Fruit fly (Drosophila melanogaster) whole organism, embryonic: ENCODE results near the gene CG42299.
A peak's percentile ranks its signal among the peaks of the same experiment; 100 is the strongest.

Experiments
- Atf3 ChIP-seq: fragments of 200-800 bp; sonication (Bioruptor generic); optimal IDR thresholded peaks from 3 replicates; lab custom pipeline; 2016; ENCODE audit warnings: missing biosample characterization, missing genetic modification characterization
- CG12659 ChIP-seq: fragments of 200-800 bp; sonication (Bioruptor generic); optimal IDR thresholded peaks from 3 replicates; lab custom pipeline; 2017; ENCODE audit warnings: mild to moderate bottlenecking, missing biosample characterization, missing genetic modification reagents, missing genetic modification characterization
- CG1647 ChIP-seq: fragments of 200-800 bp; sonication (Bioruptor generic); optimal IDR thresholded peaks from 3 replicates; lab custom pipeline; 2016; ENCODE audit warnings: missing biosample characterization, missing genetic modification characterization
- CG16813 ChIP-seq: fragments of 200-800 bp; sonication (Bioruptor generic); IDR thresholded peaks from 3 replicates; pipeline ENCODE4 v1.3.6; 2022; ENCODE audit warnings: missing biosample characterization, missing genetic modification characterization; ENCODE audit not compliant: partially characterized antibody
- CG17829 ChIP-seq: fragments of 200-800 bp; optimal IDR thresholded peaks from 2 replicates; lab custom pipeline; 2019; ENCODE audit warnings: missing biosample characterization, mild to moderate bottlenecking, missing genetic modification characterization, moderate library complexity
- CG31441 ChIP-seq: fragments of 200-800 bp; sonication (Bioruptor generic); IDR thresholded peaks from 2 replicates; pipeline ENCODE4 v1.3.6; 2022; ENCODE audit warnings: missing biosample characterization, missing genetic modification characterization
- CG34422 ChIP-seq: fragments of 200-800 bp; sonication (Bioruptor generic); IDR thresholded peaks from 3 replicates; pipeline ENCODE4 v1.3.6; 2022; ENCODE audit warnings: missing biosample characterization, missing genetic modification characterization
- CG42726 ChIP-seq: fragments of 200-800 bp; sonication (Bioruptor generic); IDR thresholded peaks from 2 replicates; pipeline ENCODE4 v1.3.6; 2022; ENCODE audit warnings: missing biosample characterization, missing genetic modification characterization; ENCODE audit not compliant: partially characterized antibody
- CG6254 ChIP-seq: fragments of 200-800 bp; sonication (Bioruptor generic); optimal IDR thresholded peaks from 3 replicates; lab custom pipeline; 2017; ENCODE audit warnings: mild to moderate bottlenecking, missing biosample characterization, missing genetic modification reagents, missing genetic modification characterization
- CG6689 ChIP-seq: fragments of 200-800 bp; sonication (Bioruptor generic); IDR thresholded peaks from 2 replicates; pipeline ENCODE4 v1.3.6; 2022; ENCODE audit warnings: missing biosample characterization, missing genetic modification characterization
- CG6765 ChIP-seq: fragments of 200-800 bp; sonication (Bioruptor generic); optimal IDR thresholded peaks from 3 replicates; lab custom pipeline; 2017; ENCODE audit warnings: missing biosample characterization, mild to moderate bottlenecking, missing genetic modification characterization
- CG6791 ChIP-seq: fragments of 200-800 bp; sonication (Bioruptor generic); IDR thresholded peaks from 3 replicates; pipeline ENCODE4 v1.3.6; 2022; ENCODE audit warnings: missing biosample characterization, missing genetic modification characterization; ENCODE audit not compliant: partially characterized antibody
- CG9817 ChIP-seq: fragments of 200-800 bp; sonication (Bioruptor generic); optimal IDR thresholded peaks from 2 replicates; lab custom pipeline; 2018; ENCODE audit warnings: missing biosample characterization, mild to moderate bottlenecking, missing genetic modification characterization, moderate library complexity
- Dek ChIP-seq: fragments of 200-800 bp; sonication (Bioruptor generic); optimal IDR thresholded peaks from 3 replicates; lab custom pipeline; 2019; ENCODE audit warnings: missing biosample characterization, mild to moderate bottlenecking, missing genetic modification characterization, moderate library complexity
- Dfd ChIP-seq, 2 experiments: fragments of >200 bp; optimal IDR thresholded peaks; 2 replicates each; lab custom pipeline; 2017; ENCODE audit warnings: missing biosample characterization in 2 of 2, missing genetic modification characterization in 2 of 2
- Dll ChIP-seq: fragments of 200-800 bp; sonication (Bioruptor generic); IDR thresholded peaks from 4 replicates; pipeline ENCODE4 v1.3.6; 2022; ENCODE audit warnings: missing biosample characterization, missing genetic modification characterization; ENCODE audit not compliant: partially characterized antibody
- GATAe ChIP-seq: fragments of 200-800 bp; sonication (Bioruptor generic); conservative IDR thresholded peaks from 2 replicates; pipeline ENCODE4 v1.3.6; 2022; ENCODE audit warnings: missing biosample characterization, missing genetic modification characterization
- H15 ChIP-seq: fragments of 200-800 bp; sonication (Bioruptor generic); IDR thresholded peaks from 3 replicates; pipeline ENCODE4 v1.3.6; 2022; ENCODE audit warnings: missing biosample characterization, missing genetic modification characterization
- HLH4C ChIP-seq: fragments of 200-800 bp; sonication (Bioruptor generic); IDR thresholded peaks from 3 replicates; pipeline ENCODE4 v1.3.6; 2022; ENCODE audit warnings: missing biosample characterization, missing genetic modification characterization; ENCODE audit not compliant: partially characterized antibody
- HmgZ ChIP-seq: fragments of 200-800 bp; sonication (Bioruptor generic); optimal IDR thresholded peaks from 2 replicates; lab custom pipeline; 2018; ENCODE audit warnings: missing biosample characterization, mild to moderate bottlenecking, missing genetic modification characterization
- Lpt ChIP-seq: fragments of >200 bp; optimal IDR thresholded peaks from 2 replicates; lab custom pipeline; 2018; ENCODE audit warnings: missing biosample characterization, missing genetic modification characterization
- Med ChIP-seq: fragments of 200-800 bp; sonication (Bioruptor generic); peaks from one replicate; lab custom pipeline; 2016; ENCODE audit warnings: missing biosample characterization, missing genetic modification characterization, mild to moderate bottlenecking, inconsistent platforms, moderate library complexity
- Mes4 ChIP-seq: fragments of 200-800 bp; sonication (Bioruptor generic); optimal IDR thresholded peaks from 2 replicates; lab custom pipeline; 2016; ENCODE audit warnings: missing biosample characterization, missing genetic modification characterization
- Mrtf ChIP-seq: fragments of 200-800 bp; sonication (Bioruptor generic); IDR thresholded peaks from 3 replicates; pipeline ENCODE4 v1.3.6; 2022; ENCODE audit warnings: missing biosample characterization, missing genetic modification characterization
- Opbp ChIP-seq: fragments of 200-800 bp; sonication (Bioruptor generic); IDR thresholded peaks from 3 replicates; pipeline ENCODE4 v1.3.6; 2022; ENCODE audit warnings: missing biosample characterization, missing genetic modification characterization; ENCODE audit not compliant: partially characterized antibody
- Taf1 ChIP-seq: fragments of 200-800 bp; sonication (Bioruptor generic); IDR thresholded peaks from 2 replicates; pipeline ENCODE4 v1.3.6; 2022; ENCODE audit warnings: missing biosample characterization, missing genetic modification characterization
- al ChIP-seq: fragments of 200-800 bp; sonication (Bioruptor generic); IDR thresholded peaks from 2 replicates; pipeline ENCODE4 v1.3.6; 2022; ENCODE audit warnings: missing biosample characterization, missing genetic modification characterization
- amos ChIP-seq: fragments of 200-800 bp; sonication (Bioruptor generic); IDR thresholded peaks from 2 replicates; pipeline ENCODE4 v1.3.6; 2022; ENCODE audit warnings: missing biosample characterization, missing genetic modification characterization; ENCODE audit not compliant: partially characterized antibody
- az2 ChIP-seq: fragments of 200-800 bp; sonication (Bioruptor generic); optimal IDR thresholded peaks from 3 replicates; lab custom pipeline; 2016; ENCODE audit warnings: missing biosample characterization, missing genetic modification characterization
- crp ChIP-seq, 2 experiments: fragments of 200-800 bp; sonication (Bioruptor generic); optimal IDR thresholded peaks; 2 replicates in 1 of 2; 3 replicates in 1 of 2; lab custom pipeline; 2017; ENCODE audit warnings: missing biosample characterization in 2 of 2, missing genetic modification characterization in 2 of 2, mild to moderate bottlenecking in 1 of 2, moderate library complexity in 1 of 2
- cwo ChIP-seq: fragments of 200-800 bp; sonication (Bioruptor generic); optimal IDR thresholded peaks from 3 replicates; lab custom pipeline; 2017; ENCODE audit warnings: missing biosample characterization, missing genetic modification characterization, mild to moderate bottlenecking, moderate library complexity, missing genetic modification reagents
- danr ChIP-seq: fragments of 200-800 bp; sonication (Bioruptor generic); IDR thresholded peaks from 2 replicates; pipeline ENCODE4 v1.3.6; 2022; ENCODE audit warnings: missing biosample characterization, missing genetic modification characterization
- dmrt99B ChIP-seq: fragments of 200-800 bp; sonication (Bioruptor generic); optimal IDR thresholded peaks from 2 replicates; lab custom pipeline; 2018; ENCODE audit warnings: missing biosample characterization, mild to moderate bottlenecking, missing genetic modification characterization, moderate library complexity
- dpn ChIP-seq, 2 experiments: fragments of 200-800 bp; sonication (Bioruptor generic); optimal IDR thresholded peaks; 3 replicates each; lab custom pipeline; 2016; ENCODE audit warnings: missing biosample characterization in 2 of 2, missing genetic modification characterization in 2 of 2
- esg ChIP-seq: fragments of 200-800 bp; sonication (Bioruptor generic); conservative IDR thresholded peaks from 2 replicates; pipeline ENCODE4 v1.3.6; 2022; ENCODE audit warnings: missing biosample characterization, missing genetic modification characterization
- fu2 ChIP-seq: fragments of 200-800 bp; sonication (Bioruptor generic); optimal IDR thresholded peaks from 2 replicates; lab custom pipeline; 2016; ENCODE audit warnings: missing biosample characterization, missing genetic modification characterization
- gce ChIP-seq: fragments of 200-800 bp; sonication (Bioruptor generic); IDR thresholded peaks from 3 replicates; pipeline ENCODE4 v1.3.6; 2022; ENCODE audit warnings: missing biosample characterization, missing genetic modification characterization
- gem ChIP-seq: fragments of 200-800 bp; sonication (Bioruptor generic); optimal IDR thresholded peaks from 2 replicates; lab custom pipeline; 2019; ENCODE audit warnings: missing biosample characterization, mild to moderate bottlenecking, missing genetic modification characterization, moderate library complexity
- hb ChIP-seq: fragments of 200-800 bp; sonication (Bioruptor generic); IDR thresholded peaks from 3 replicates; pipeline ENCODE4 v1.3.6; 2022; ENCODE audit warnings: missing biosample characterization, missing genetic modification characterization; ENCODE audit not compliant: partially characterized antibody
- maf-S ChIP-seq: fragments of 200-800 bp; sonication (Bioruptor generic); optimal IDR thresholded peaks from 2 replicates; lab custom pipeline; 2016; ENCODE audit warnings: missing biosample characterization, missing genetic modification characterization
- nerfin-1 ChIP-seq: fragments of 200-800 bp; sonication (Bioruptor generic); optimal IDR thresholded peaks from 3 replicates; lab custom pipeline; 2019; ENCODE audit warnings: missing biosample characterization, mild to moderate bottlenecking, missing genetic modification characterization, moderate library complexity
- pita ChIP-seq: fragments of 200-800 bp; sonication (Bioruptor generic); optimal IDR thresholded peaks from 2 replicates; lab custom pipeline; 2017; ENCODE audit warnings: missing biosample characterization, mild to moderate bottlenecking, missing genetic modification characterization
- run ChIP-seq: fragments of 200-800 bp; sonication (Bioruptor generic); optimal IDR thresholded peaks from 3 replicates; lab custom pipeline; 2018; ENCODE audit warnings: missing biosample characterization, mild to moderate bottlenecking, missing genetic modification characterization
- sc ChIP-seq, 3 experiments: fragments of >200 bp in 2 of 3; fragments of 200-800 bp in 1 of 3; sonication (Bioruptor generic) in 1 of 3; optimal IDR thresholded peaks; 2 replicates in 2 of 3; 3 replicates in 1 of 3; lab custom pipeline; 2017; ENCODE audit warnings: mild to moderate bottlenecking in 1 of 3, missing biosample characterization in 1 of 3, missing genetic modification characterization in 1 of 3, missing genetic modification reagents in 1 of 3
- sd ChIP-seq: fragments of 200-800 bp; sonication (Bioruptor generic); optimal IDR thresholded peaks from 3 replicates; lab custom pipeline; 2018; ENCODE audit warnings: missing biosample characterization, mild to moderate bottlenecking, missing genetic modification characterization, moderate library complexity
- sim ChIP-seq: fragments of 200-800 bp; sonication (Bioruptor generic); IDR thresholded peaks from 2 replicates; pipeline ENCODE4 v1.3.6; 2022; ENCODE audit warnings: missing biosample characterization, missing genetic modification characterization
- tap ChIP-seq: fragments of 200-800 bp; optimal IDR thresholded peaks from 3 replicates; lab custom pipeline; 2019; ENCODE audit warnings: missing biosample characterization, mild to moderate bottlenecking, missing genetic modification characterization, moderate library complexity
- zen ChIP-seq: fragments of 200-800 bp; sonication (Bioruptor generic); optimal IDR thresholded peaks from 3 replicates; lab custom pipeline; 2018; ENCODE audit warnings: missing biosample characterization, mild to moderate bottlenecking, missing genetic modification characterization, moderate library complexity

CG42299 gene

dm6 chrX:15591721-15592491 is 16.4 kb upstream of the CG42299 start (continued):
- TF ChIP-seq CG12659 (GFP tag; lab: Kevin White, UChicago) (peak; percentile 20), cwo (GFP tag; lab: Kevin White, UChicago) (peak; percentile 7), CG1647 (GFP tag; lab: Kevin White, UChicago) (no peak), Mrtf (GFP tag; lab: Robert Waterston, UW) (0 out of 3 replicates have a peak, but pooled peaks have one; percentile 4), tap (tag; lab: Kevin White, UChicago) (no peak), Atf3 (GFP tag; lab: Kevin White, UChicago) (no peak), CG34422 (GFP tag; lab: Robert Waterston, UW) (0 out of 3 replicates have a peak, but pooled peaks have one; percentile 37), CG9817 (peak; percentile 37), dmrt99B (peak; percentile 56), az2 (GFP tag; lab: Kevin White, UChicago) (peak; percentile 51), maf-S (no peak), sd (no peak), HLH4C (no peak), nerfin-1 (peak; percentile 17), H15 (GFP tag; lab: Robert Waterston, UW) (0 out of 3 replicates have a peak, but pooled peaks have one; percentile 8), CG6254 (GFP tag; lab: Kevin White, UChicago) (peak; percentile 16), pita (no peak), sim (no peak), amos (no peak), CG42726 (no peak), sc (optimal IDR thresholded peaks at IDR 0.05; lab: Kevin White, UChicago) (no peak), sc (GFP tag; optimal IDR thresholded peaks at IDR 0.05; lab: Kevin White, UChicago) (no peak), CG31441 (GFP tag; lab: Robert Waterston, UW) (peak; percentile 53), Dek (tag; lab: Kevin White, UChicago) (no peak), HmgZ (tag; lab: Kevin White, UChicago) (peak; percentile 1), Taf1 (GFP tag; lab: Robert Waterston, UW) (no peak), gce (GFP tag; lab: Robert Waterston, UW) (no peak), CG17829 (tag; lab: Kevin White, UChicago) (no peak), Dfd (GFP tag; optimal IDR thresholded peaks at IDR 0.05; lab: Kevin White, UChicago) (no peak), fu2 (GFP tag; lab: Kevin White, UChicago) (no peak), run (tag; lab: Kevin White, UChicago) (no peak), danr (GFP tag; lab: Robert Waterston, UW) (no peak), al (no peak), Mes4 (GFP tag; lab: Kevin White, UChicago) (no peak), dpn (GFP tag; optimal IDR thresholded peaks at IDR 0.05; lab: Kevin White, UChicago) (peak in 1 of 2 experiments; percentile 43), CG6689 (peak; percentile 52; the same call in 1 of the 2 replicates), Lpt (no peak), zen (tag; lab: Kevin White, UChicago) (no peak), Dll (GFP tag; lab: Robert Waterston, UW) (no peak), crp (GFP tag; optimal IDR thresholded peaks at IDR 0.05; lab: Kevin White, UChicago) (no peak), Med (peak; percentile 76), CG6791 (GFP tag; lab: Robert Waterston, UW) (no peak), hb (GFP tag; lab: Robert Waterston, UW) (no peak), CG16813 (GFP tag; lab: Robert Waterston, UW) (no peak), gem (peak; percentile 67), Opbp (no peak), GATAe (GFP tag; lab: Robert Waterston, UW) (no peak), CG6765 (GFP tag; lab: Kevin White, UChicago) (peak; percentile 6), esg (GFP tag; lab: Robert Waterston, UW) (no peak)
